Worm (Caenorhabditis elegans): ENCODE results near the gene farl-11.

- TF ChIP-seq aly-2 (tag; optimal IDR thresholded peaks at IDR 0.05) (no peak), lin-39 (tag; optimal IDR thresholded peaks at IDR 0.05) (no peak), egl-27 (tag; optimal IDR thresholded peaks at IDR 0.05) (no peak), nhr-77 (tag; optimal IDR thresholded peaks at IDR 0.05) (no peak)
These were observed 8.9 kb downstream of the farl-11 start for ce11 chrII:7095970-7096369.
